Fruit fly (Drosophila melanogaster) whole organism, embryonic: ENCODE measurements around the gene vsg.

ENCODE experiments used
- ATbp ChIP-seq: fragments of 200-800 bp; sonication (Bioruptor generic); optimal IDR thresholded peaks from 2 replicates; lab custom pipeline; 2017; ENCODE audit warnings: missing biosample characterization, mild to moderate bottlenecking, missing genetic modification characterization, missing genetic modification reagents
- CG10274 ChIP-seq: fragments of 200-800 bp; sonication (Bioruptor generic); optimal IDR thresholded peaks from 3 replicates; lab custom pipeline; 2017; ENCODE audit warnings: missing biosample characterization, mild to moderate bottlenecking, missing genetic modification characterization
- CG16863 ChIP-seq: fragments of 200-800 bp; sonication (Bioruptor generic); optimal IDR thresholded peaks from 3 replicates; lab custom pipeline; 2016; ENCODE audit warnings: missing biosample characterization, missing genetic modification characterization
- CG34422 ChIP-seq: fragments of 200-800 bp; sonication (Bioruptor generic); IDR thresholded peaks from 3 replicates; pipeline ENCODE4 v1.3.6; 2022; ENCODE audit warnings: missing biosample characterization, missing genetic modification characterization
- CG9437 ChIP-seq: fragments of 200-800 bp; sonication (Bioruptor generic); optimal IDR thresholded peaks from 2 replicates; lab custom pipeline; 2018; ENCODE audit warnings: missing biosample characterization, mild to moderate bottlenecking, missing genetic modification characterization
- Eip74EF ChIP-seq, 2 experiments: fragments of 200-800 bp in 1 of 2; fragments of >200 bp in 1 of 2; sonication (Bioruptor generic) in 1 of 2; optimal IDR thresholded peaks; 2 replicates each; lab custom pipeline; 2017 to 2019; ENCODE audit warnings: missing biosample characterization in 2 of 2, missing genetic modification characterization in 2 of 2, mild to moderate bottlenecking in 1 of 2, moderate library complexity in 1 of 2
- Taf1 ChIP-seq: fragments of 200-800 bp; sonication (Bioruptor generic); IDR thresholded peaks from 2 replicates; pipeline ENCODE4 v1.3.6; 2022; ENCODE audit warnings: missing biosample characterization, missing genetic modification characterization
- danr ChIP-seq: fragments of 200-800 bp; sonication (Bioruptor generic); IDR thresholded peaks from 2 replicates; pipeline ENCODE4 v1.3.6; 2022; ENCODE audit warnings: missing biosample characterization, missing genetic modification characterization
- sens ChIP-seq: fragments of 200-800 bp; sonication (Bioruptor generic); peaks from one replicate; lab custom pipeline; 2016; ENCODE audit warnings: missing biosample characterization, missing genetic modification characterization

- TF ChIP-seq CG16863 (GFP tag; lab: Kevin White, UChicago), result no peak
- peak; percentile 64 for TF ChIP-seq sens (GFP tag; lab: Kevin White, UChicago)
- no peak for TF ChIP-seq CG10274 (GFP tag; lab: Kevin White, UChicago)
- TF ChIP-seq danr (GFP tag; lab: Robert Waterston, UW), result no peak
- no peak for TF ChIP-seq Taf1 (GFP tag; lab: Robert Waterston, UW)
- no peak for TF ChIP-seq CG9437
- no peak for TF ChIP-seq Eip74EF (GFP tag; optimal IDR thresholded peaks at IDR 0.05; lab: Kevin White, UChicago)
- peak; percentile 51; the same call in 1 of the 3 replicates for TF ChIP-seq CG34422 (GFP tag; lab: Robert Waterston, UW)
- no peak for TF ChIP-seq ATbp (GFP tag; lab: Kevin White, UChicago)
Observed at dm6 chr3L:9729795-9730421, 15.8 kb downstream of the vsg start, which contains the start of gene ATPsynB.
